Fruit fly (Drosophila melanogaster): ENCODE results near the gene TwdlZ.

- TF ChIP-seq Sry-δ (GFP tag; optimal IDR thresholded peaks at IDR 0.05): no peak
- TF ChIP-seq CTCF (GFP tag; optimal IDR thresholded peaks at IDR 0.05): no peak
- no peak for TF ChIP-seq D (optimal IDR thresholded peaks at IDR 0.05)
- TF ChIP-seq D (GFP tag; optimal IDR thresholded peaks at IDR 0.05): no peak
- no peak for TF ChIP-seq Ets65A (GFP tag)
- no peak for TF ChIP-seq E2f2 (GFP tag; IDR thresholded peaks at IDR 0.05)
- no peak for TF ChIP-seq CG8478 (optimal IDR thresholded peaks at IDR 0.05)
- TF ChIP-seq tx (GFP tag; optimal IDR thresholded peaks at IDR 0.05): no peak
- TF ChIP-seq Dek (tag; optimal IDR thresholded peaks at IDR 0.05): no peak
- TF ChIP-seq wor (GFP tag; IDR thresholded peaks at IDR 0.05): no peak
- TF ChIP-seq Dip2 (GFP tag; IDR thresholded peaks at IDR 0.05): no peak
- TF ChIP-seq lmd (GFP tag; IDR thresholded peaks at IDR 0.05): no peak
Measured at dm6 chrX:16745942-16746341, 8.0 kb downstream of the TwdlZ start.

Data from whole organism, embryonic.